Worm (Caenorhabditis elegans): ENCODE results near the gene Y53G8AM.6.

DNA sequence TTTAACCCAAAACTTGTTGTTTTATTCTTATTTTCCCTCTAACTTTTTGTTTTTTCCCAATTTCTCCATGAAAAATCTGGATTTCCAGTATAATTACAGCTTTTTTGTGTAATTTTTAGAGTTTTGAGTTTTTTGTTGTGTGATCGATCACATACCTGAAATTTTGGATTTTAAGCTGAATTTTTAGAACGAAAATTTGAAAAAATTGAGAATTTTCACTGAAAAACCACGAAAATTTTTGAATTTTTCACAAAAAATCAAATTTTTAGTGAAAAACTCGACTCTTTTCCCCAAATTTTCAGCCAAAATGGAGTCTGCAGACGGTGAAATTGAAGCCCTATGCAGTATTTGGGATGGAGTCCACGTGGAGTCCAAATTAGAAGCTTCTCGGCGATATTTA is 37.6 kb upstream of the Y53G8AM.6 start, which contains the start of gene Y53G8AR.5:
- TF ChIP-seq W03F9.2 (tag; optimal IDR thresholded peaks at IDR 0.05) = no peak
- no peak for TF ChIP-seq dao-5 (tag; optimal IDR thresholded peaks at IDR 0.05)
